Fruit fly (Drosophila melanogaster) whole organism, embryonic: ENCODE results near the gene CG14082.

ENCODE experiments used
- Blimp-1 ChIP-seq: fragments of 200-800 bp; sonication (Bioruptor generic); optimal IDR thresholded peaks from 3 replicates; lab custom pipeline; 2018; ENCODE audit warnings: missing biosample characterization, missing genetic modification characterization, mild to moderate bottlenecking, moderate library complexity, missing genetic modification reagents
- BtbVII ChIP-seq: fragments of 200-800 bp; sonication (Bioruptor generic); optimal IDR thresholded peaks from 3 replicates; lab custom pipeline; 2017; ENCODE audit warnings: missing biosample characterization, mild to moderate bottlenecking, missing genetic modification characterization
- CG10431 ChIP-seq: fragments of 200-800 bp; sonication (Bioruptor generic); optimal IDR thresholded peaks from 3 replicates; lab custom pipeline; 2018; ENCODE audit warnings: missing biosample characterization, mild to moderate bottlenecking, missing genetic modification characterization
- CG10565 ChIP-seq: fragments of 200-800 bp; sonication (Bioruptor generic); optimal IDR thresholded peaks from 3 replicates; lab custom pipeline; 2016; ENCODE audit warnings: missing biosample characterization, mild to moderate bottlenecking, missing genetic modification characterization
- CG11723 ChIP-seq: fragments of 200-800 bp; sonication (Bioruptor generic); optimal IDR thresholded peaks from 2 replicates; lab custom pipeline; 2017; ENCODE audit warnings: missing biosample characterization, mild to moderate bottlenecking, missing genetic modification characterization
- CG13287 ChIP-seq: fragments of 200-800 bp; sonication (Bioruptor generic); IDR thresholded peaks from 2 replicates; pipeline ENCODE4 v1.3.6; 2022; ENCODE audit warnings: missing biosample characterization, missing genetic modification characterization; ENCODE audit not compliant: partially characterized antibody
- CG14050 ChIP-seq: fragments of 200-800 bp; sonication (Bioruptor generic); IDR thresholded peaks from 3 replicates; pipeline ENCODE4 v1.3.6; 2022; ENCODE audit warnings: missing biosample characterization, missing genetic modification characterization
- CG15514 ChIP-seq: fragments of 200-800 bp; sonication (Bioruptor generic); optimal IDR thresholded peaks from 3 replicates; lab custom pipeline; 2017; ENCODE audit warnings: missing biosample characterization, missing genetic modification characterization, mild to moderate bottlenecking, moderate library complexity, missing genetic modification reagents
- CG1832 ChIP-seq: fragments of 200-800 bp; sonication (Bioruptor generic); optimal IDR thresholded peaks from 2 replicates; lab custom pipeline; 2017; ENCODE audit warnings: missing biosample characterization, mild to moderate bottlenecking, missing genetic modification characterization, inconsistent platforms
- CG18619 ChIP-seq: fragments of 200-800 bp; sonication (Bioruptor generic); optimal IDR thresholded peaks from 3 replicates; lab custom pipeline; 2017; ENCODE audit warnings: missing biosample characterization, mild to moderate bottlenecking, missing genetic modification characterization
- CG30020 ChIP-seq: fragments of 200-800 bp; optimal IDR thresholded peaks from 2 replicates; lab custom pipeline; 2019; ENCODE audit warnings: missing biosample characterization, mild to moderate bottlenecking, missing genetic modification characterization, moderate library complexity
- CG34422 ChIP-seq: fragments of 200-800 bp; sonication (Bioruptor generic); IDR thresholded peaks from 3 replicates; pipeline ENCODE4 v1.3.6; 2022; ENCODE audit warnings: missing biosample characterization, missing genetic modification characterization
- CG42726 ChIP-seq: fragments of 200-800 bp; sonication (Bioruptor generic); IDR thresholded peaks from 2 replicates; pipeline ENCODE4 v1.3.6; 2022; ENCODE audit warnings: missing biosample characterization, missing genetic modification characterization; ENCODE audit not compliant: partially characterized antibody
- CG4730 ChIP-seq: fragments of 200-800 bp; sonication (Bioruptor generic); IDR thresholded peaks from 2 replicates; pipeline ENCODE4 v1.3.6; 2022; ENCODE audit warnings: missing biosample characterization, missing genetic modification characterization
- CG4820 ChIP-seq: fragments of 200-800 bp; sonication (Bioruptor generic); optimal IDR thresholded peaks from 3 replicates; lab custom pipeline; 2016; ENCODE audit warnings: missing biosample characterization, missing genetic modification characterization
- CG7963 ChIP-seq: fragments of 200-800 bp; sonication (Bioruptor generic); IDR thresholded peaks from 3 replicates; pipeline ENCODE4 v1.3.6; 2022; ENCODE audit warnings: missing biosample characterization, missing genetic modification characterization; ENCODE audit not compliant: partially characterized antibody
- Camta ChIP-seq: fragments of 200-800 bp; sonication (Bioruptor generic); optimal IDR thresholded peaks from 2 replicates; lab custom pipeline; 2016; ENCODE audit warnings: missing biosample characterization, missing genetic modification characterization
- CkIIα-i1 ChIP-seq: fragments of 200-800 bp; sonication (Bioruptor generic); IDR thresholded peaks from 2 replicates; pipeline ENCODE4 v1.3.6; 2022; ENCODE audit warnings: missing biosample characterization, missing genetic modification characterization
- CoRest ChIP-seq: fragments of 200-800 bp; sonication (Bioruptor generic); optimal IDR thresholded peaks from 3 replicates; lab custom pipeline; 2018; ENCODE audit warnings: missing biosample characterization, mild to moderate bottlenecking, missing genetic modification characterization, moderate library complexity
- Eip74EF ChIP-seq, 2 experiments: fragments of 200-800 bp in 1 of 2; fragments of >200 bp in 1 of 2; sonication (Bioruptor generic) in 1 of 2; optimal IDR thresholded peaks; 2 replicates each; lab custom pipeline; 2017 to 2019; ENCODE audit warnings: missing biosample characterization in 2 of 2, missing genetic modification characterization in 2 of 2, mild to moderate bottlenecking in 1 of 2, moderate library complexity in 1 of 2
- Gug ChIP-seq: fragments of 200-800 bp; sonication (Bioruptor generic); IDR thresholded peaks from 4 replicates; pipeline ENCODE4 v1.3.6; 2022; ENCODE audit warnings: missing biosample characterization, missing genetic modification characterization
- Hand ChIP-seq: fragments of 200-800 bp; sonication (Bioruptor generic); optimal IDR thresholded peaks from 2 replicates; lab custom pipeline; 2017; ENCODE audit warnings: mild to moderate bottlenecking, missing biosample characterization, missing genetic modification reagents, missing genetic modification characterization
- Jarid2 ChIP-seq: fragments of 200-800 bp; sonication (Bioruptor generic); optimal IDR thresholded peaks from 3 replicates; lab custom pipeline; 2017; ENCODE audit warnings: mild to moderate bottlenecking, missing biosample characterization, missing genetic modification reagents, missing genetic modification characterization
- Kr ChIP-seq: fragments of 200-800 bp; sonication (Bioruptor generic); optimal IDR thresholded peaks from 2 replicates; lab custom pipeline; 2017; ENCODE audit warnings: missing biosample characterization, mild to moderate bottlenecking, missing genetic modification characterization
- Med ChIP-seq: fragments of 200-800 bp; sonication (Bioruptor generic); peaks from one replicate; lab custom pipeline; 2016; ENCODE audit warnings: missing biosample characterization, missing genetic modification characterization, mild to moderate bottlenecking, inconsistent platforms, moderate library complexity
- NFAT ChIP-seq: fragments of 200-800 bp; sonication (Bioruptor generic); IDR thresholded peaks from 2 replicates; pipeline ENCODE4 v1.3.6; 2022; ENCODE audit warnings: missing biosample characterization, missing genetic modification characterization
- Pdp1 ChIP-seq, 2 experiments: fragments of 200-800 bp; sonication (Bioruptor generic); optimal IDR thresholded peaks; 3 replicates each; lab custom pipeline; 2016; ENCODE audit warnings: missing biosample characterization in 2 of 2, missing genetic modification characterization in 2 of 2, mild to moderate bottlenecking in 1 of 2, moderate library complexity in 1 of 2
- Trl ChIP-seq, 3 experiments: fragments of >200 bp in 2 of 3; fragments of 200-800 bp in 1 of 3; sonication (Bioruptor generic) in 1 of 3; optimal IDR thresholded peaks; 2 replicates in 1 of 3; 3 replicates in 2 of 3; lab custom pipeline; 2016 to 2017; ENCODE audit warnings: missing biosample characterization in 1 of 3, missing genetic modification characterization in 1 of 3
- Xrp1 ChIP-seq: fragments of 200-800 bp; sonication (Bioruptor generic); IDR thresholded peaks from 2 replicates; pipeline ENCODE4 v1.3.6; 2022; ENCODE audit warnings: missing biosample characterization, missing genetic modification characterization
- ara ChIP-seq: fragments of 200-800 bp; sonication (Bioruptor generic); IDR thresholded peaks from 2 replicates; pipeline ENCODE4 v1.3.6; 2022; ENCODE audit warnings: missing biosample characterization, missing genetic modification characterization
- ase ChIP-seq: fragments of 200-800 bp; sonication (Bioruptor generic); IDR thresholded peaks from 3 replicates; pipeline ENCODE4 v1.3.6; 2022; ENCODE audit warnings: missing biosample characterization, missing genetic modification characterization
- corto ChIP-seq: fragments of 200-800 bp; sonication (Bioruptor generic); optimal IDR thresholded peaks from 2 replicates; lab custom pipeline; 2016; ENCODE audit warnings: missing biosample characterization, mild to moderate bottlenecking, missing genetic modification characterization, moderate library complexity
- crol ChIP-seq: fragments of 200-800 bp; sonication (Bioruptor generic); IDR thresholded peaks from 2 replicates; pipeline ENCODE4 v1.3.6; 2022; ENCODE audit warnings: missing biosample characterization, missing genetic modification characterization
- fu2 ChIP-seq: fragments of 200-800 bp; sonication (Bioruptor generic); optimal IDR thresholded peaks from 2 replicates; lab custom pipeline; 2016; ENCODE audit warnings: missing biosample characterization, missing genetic modification characterization
- hbn ChIP-seq: fragments of 200-800 bp; sonication (Bioruptor generic); IDR thresholded peaks from 2 replicates; pipeline ENCODE4 v1.3.6; 2022; ENCODE audit warnings: missing biosample characterization, missing genetic modification characterization; ENCODE audit not compliant: partially characterized antibody
- kni ChIP-seq: fragments of 200-800 bp; sonication (Bioruptor generic); optimal IDR thresholded peaks from 3 replicates; lab custom pipeline; 2017; ENCODE audit warnings: mild to moderate bottlenecking, missing biosample characterization, missing genetic modification reagents, missing genetic modification characterization
- maf-S ChIP-seq: fragments of 200-800 bp; sonication (Bioruptor generic); optimal IDR thresholded peaks from 2 replicates; lab custom pipeline; 2016; ENCODE audit warnings: missing biosample characterization, missing genetic modification characterization
- mirr ChIP-seq: fragments of 200-800 bp; sonication (Bioruptor generic); optimal IDR thresholded peaks from 3 replicates; lab custom pipeline; 2018; ENCODE audit warnings: missing biosample characterization, mild to moderate bottlenecking, missing genetic modification characterization
- otp ChIP-seq: fragments of 200-800 bp; sonication (Bioruptor generic); IDR thresholded peaks from 3 replicates; pipeline ENCODE4, ENCODE4 v1.3.6; 2022; ENCODE audit warnings: missing biosample characterization, missing genetic modification characterization
- pfk ChIP-seq: fragments of 200-800 bp; sonication (Bioruptor generic); optimal IDR thresholded peaks from 2 replicates; lab custom pipeline; 2018; ENCODE audit warnings: missing biosample characterization, mild to moderate bottlenecking, missing genetic modification characterization, moderate library complexity
- pum ChIP-seq: fragments of 200-800 bp; sonication (Bioruptor generic); optimal IDR thresholded peaks from 2 replicates; lab custom pipeline; 2016; ENCODE audit warnings: missing biosample characterization, missing genetic modification characterization
- sens ChIP-seq: fragments of 200-800 bp; sonication (Bioruptor generic); peaks from one replicate; lab custom pipeline; 2016; ENCODE audit warnings: missing biosample characterization, missing genetic modification characterization
- slbo ChIP-seq: fragments of 200-800 bp; sonication (Bioruptor generic); IDR thresholded peaks from 2 replicates; pipeline ENCODE4 v1.3.6; 2022; ENCODE audit warnings: missing biosample characterization, missing genetic modification characterization
- ttk ChIP-seq: fragments of 200-800 bp; sonication (Bioruptor generic); IDR thresholded peaks from 2 replicates; pipeline ENCODE4 v2.1.2; 2022; ENCODE audit warnings: missing biosample characterization, missing genetic modification characterization
- twi ChIP-seq: fragments of 200-800 bp; optimal IDR thresholded peaks from 2 replicates; lab custom pipeline; 2019; ENCODE audit warnings: missing biosample characterization, mild to moderate bottlenecking, missing genetic modification characterization, moderate library complexity
- unpg ChIP-seq: fragments of 200-800 bp; sonication (Bioruptor generic); optimal IDR thresholded peaks from 3 replicates; lab custom pipeline; 2018; ENCODE audit warnings: missing biosample characterization, mild to moderate bottlenecking, missing genetic modification characterization, moderate library complexity
- z ChIP-seq: fragments of 200-800 bp; sonication (Bioruptor generic); IDR thresholded peaks from 3 replicates; pipeline ENCODE4 v1.3.6; 2022; ENCODE audit warnings: missing biosample characterization, missing genetic modification characterization

CG14082 gene

DNA sequence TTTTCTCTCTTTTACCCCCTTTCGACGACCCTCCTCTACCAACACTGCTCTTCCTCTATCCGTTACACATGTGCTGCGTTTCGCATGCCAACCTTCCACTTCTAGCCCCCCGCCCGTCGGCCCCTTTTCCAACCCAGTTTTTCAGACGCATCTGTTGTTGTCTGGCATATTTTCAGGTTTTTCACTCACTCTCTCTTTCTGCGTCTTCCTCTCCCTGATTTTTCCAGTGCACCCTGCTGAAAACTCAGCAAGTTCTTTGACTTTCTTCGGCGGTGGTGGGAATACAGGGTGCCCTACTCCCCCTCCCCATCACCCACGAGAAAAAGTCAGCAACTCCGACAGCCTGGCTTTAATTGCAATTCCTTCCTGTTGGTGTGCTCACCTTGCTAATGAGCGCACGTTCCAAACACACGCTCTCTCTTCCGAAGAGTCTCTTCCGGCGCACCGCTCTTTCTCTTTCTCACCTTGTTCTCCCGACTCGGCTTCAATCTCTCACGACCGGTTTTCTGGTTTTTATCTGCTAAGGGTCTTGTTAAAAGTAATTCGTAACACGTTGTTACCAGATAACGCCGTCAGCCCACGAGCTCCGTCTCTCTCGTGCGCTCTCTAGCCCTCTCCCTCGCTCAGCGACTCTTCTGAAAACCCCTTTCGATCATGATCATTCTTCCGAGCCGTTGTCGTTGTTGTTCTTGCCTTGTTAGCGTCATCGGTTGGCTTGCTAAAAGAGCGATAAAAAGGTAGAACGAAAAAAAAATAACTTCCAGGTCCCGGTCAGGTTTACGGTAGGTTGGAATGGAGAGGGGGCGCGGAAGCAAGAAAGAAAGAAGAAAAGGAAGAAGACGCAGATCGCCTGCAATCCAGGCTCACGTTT is 32.8 kb upstream of the CG14082 start (continued):
- TF ChIP-seq Blimp-1 (GFP tag; lab: Kevin White, UChicago), result peak; percentile 4
- no peak for TF ChIP-seq Camta
- no peak for TF ChIP-seq NFAT (GFP tag; lab: Robert Waterston, UW)
- no peak for TF ChIP-seq ase (GFP tag; lab: Robert Waterston, UW)
- no peak for TF ChIP-seq pum (GFP tag; lab: Kevin White, UChicago)
- TF ChIP-seq maf-S (GFP tag; lab: Kevin White, UChicago), result no peak
- TF ChIP-seq slbo (GFP tag; lab: Robert Waterston, UW), result no peak
- no peak for TF ChIP-seq CG11723 (GFP tag; lab: Kevin White, UChicago)
- no peak for TF ChIP-seq CG14050 (GFP tag; lab: Robert Waterston, UW)
- TF ChIP-seq mirr (GFP tag; lab: Kevin White, UChicago), result peak; percentile 77
- TF ChIP-seq BtbVII (GFP tag; lab: Kevin White, UChicago), result peak; percentile 7
- peak; percentile 82 for TF ChIP-seq sens (GFP tag; lab: Kevin White, UChicago)
- TF ChIP-seq kni (GFP tag; lab: Kevin White, UChicago), result peak; percentile 92
- TF ChIP-seq CG4730 (GFP tag; lab: Robert Waterston, UW), result no peak
- TF ChIP-seq CG42726, result no peak
- TF ChIP-seq pfk, result no peak
- TF ChIP-seq CG4820 (GFP tag; lab: Kevin White, UChicago), result no peak
- TF ChIP-seq CG10565 (GFP tag; lab: Kevin White, UChicago), result no peak
- TF ChIP-seq ttk (GFP tag; lab: Robert Waterston, UW), result 0 out of 2 replicates have a peak, but pooled peaks have one; percentile 6
- peak; percentile 56 for TF ChIP-seq twi
- peak; percentile 54 for TF ChIP-seq CG13287
- peak; percentile 52; the same call in 2 of the 3 replicates for TF ChIP-seq z (GFP tag; lab: Robert Waterston, UW)
- TF ChIP-seq Kr, result peak; percentile 91
- peak; percentile 89 for TF ChIP-seq crol
- no peak for TF ChIP-seq CG30020 (tag; lab: Kevin White, UChicago)
- no peak for TF ChIP-seq unpg (GFP tag; lab: Kevin White, UChicago)
- peak; percentile 75 for TF ChIP-seq CG1832 (GFP tag; lab: Kevin White, UChicago)
- no peak for TF ChIP-seq fu2 (GFP tag; lab: Kevin White, UChicago)
- peak; percentile 96 to 97 for TF ChIP-seq Trl (optimal IDR thresholded peaks at IDR 0.05; lab: Kevin White, UChicago)
- no peak for TF ChIP-seq Trl (GFP tag; optimal IDR thresholded peaks at IDR 0.05; lab: Kevin White, UChicago)
- TF ChIP-seq CoRest (tag; lab: Kevin White, UChicago), result no peak
- TF ChIP-seq CG34422 (GFP tag; lab: Robert Waterston, UW), result no peak
- TF ChIP-seq Jarid2 (GFP tag; lab: Kevin White, UChicago), result peak; percentile 24
- peak; percentile 30; the same call in 1 of the 2 replicates for TF ChIP-seq ara (GFP tag; lab: Robert Waterston, UW)
- TF ChIP-seq hbn (GFP tag; lab: Robert Waterston, UW), result peak; percentile 49
- peak; percentile 68 for TF ChIP-seq corto (GFP tag; lab: Kevin White, UChicago)
- TF ChIP-seq Med (GFP tag; lab: Kevin White, UChicago), result peak; percentile 74
- peak in 1 of 2 experiments; percentile 57 for TF ChIP-seq Pdp1 (GFP tag; optimal IDR thresholded peaks at IDR 0.05; lab: Kevin White, UChicago)
- no peak for TF ChIP-seq CG18619 (GFP tag; lab: Kevin White, UChicago)
- TF ChIP-seq CG15514 (GFP tag; lab: Kevin White, UChicago), result no peak
- no peak for TF ChIP-seq CG7963
- no peak for TF ChIP-seq Hand (GFP tag; lab: Kevin White, UChicago)
- no peak for TF ChIP-seq CkIIα-i1 (GFP tag; lab: Robert Waterston, UW)
- TF ChIP-seq Gug (GFP tag; lab: Robert Waterston, UW), result no peak
- no peak for TF ChIP-seq Xrp1 (GFP tag; lab: Robert Waterston, UW)
- TF ChIP-seq CG10431 (GFP tag; lab: Kevin White, UChicago), result no peak
- no peak for TF ChIP-seq Eip74EF (GFP tag; optimal IDR thresholded peaks at IDR 0.05; lab: Kevin White, UChicago)
- TF ChIP-seq otp (GFP tag; lab: Robert Waterston, UW), result 0 out of 3 replicates have a peak, but pooled peaks have one; percentile 33
